Worm (Caenorhabditis elegans): ENCODE results near the gene M03F4.4.

Gene M03F4.4

ce11 chrX:4997548-4998087 is 40.4 kb upstream of the M03F4.4 start, which contains the start of gene ZC8.6 (continued):
- TF ChIP-seq zip-11 (GFP tag; IDR thresholded peaks at IDR 0.05), result no peak
- no peak for TF ChIP-seq F26F4.8 (GFP tag; conservative IDR thresholded peaks at IDR 0.05)
- peak; percentile 71 for TF ChIP-seq mep-1 (tag; optimal IDR thresholded peaks at IDR 0.05)
- peak; percentile 67 for TF ChIP-seq hlh-11 (tag; optimal IDR thresholded peaks at IDR 0.05)
- TF ChIP-seq pqm-1 (tag; optimal IDR thresholded peaks at IDR 0.05), result peak; percentile 3
- TF ChIP-seq nhr-11 (tag; optimal IDR thresholded peaks at IDR 0.05), result peak; percentile 20
- TF ChIP-seq F10B5.3 (tag; optimal IDR thresholded peaks at IDR 0.05), result no peak
- TF ChIP-seq lin-13 (GFP tag; optimal IDR thresholded peaks at IDR 0.05), result peak; percentile 46
- TF ChIP-seq ceh-62 (tag; optimal IDR thresholded peaks at IDR 0.05), result no peak
- peak in 1 of 2 experiments; percentile 27 for TF ChIP-seq hif-1 (tag; optimal IDR thresholded peaks at IDR 0.05)

ce11 chrX:4992523-4992922 is 35.3 kb upstream of the M03F4.4 start:
- TF ChIP-seq set-16 (GFP tag; IDR thresholded peaks at IDR 0.05), result peak; percentile 70
- 0 out of 2 replicates have a peak, but pooled peaks have one; percentile 11 for TF ChIP-seq php-3 (GFP tag; IDR thresholded peaks at IDR 0.05)
- peak; percentile 66; the same call in 1 of the 2 replicates for TF ChIP-seq egl-43 (GFP tag; IDR thresholded peaks at IDR 0.05)
- no peak for TF ChIP-seq nhr-76 (tag; optimal IDR thresholded peaks at IDR 0.05)
- no peak for TF ChIP-seq mxl-2 (GFP tag; conservative IDR thresholded peaks at IDR 0.05)

ce11 chrX:4987617-4988016 is 30.4 kb upstream of the M03F4.4 start:
- TF ChIP-seq set-16 (GFP tag; IDR thresholded peaks at IDR 0.05) (peak; percentile 64), zip-2 (tag; optimal IDR thresholded peaks at IDR 0.05) (no peak)

- TF ChIP-seq daf-8 (GFP tag; IDR thresholded peaks at IDR 0.05) (no peak), set-16 (GFP tag; IDR thresholded peaks at IDR 0.05) (peak; percentile 68), egl-43 (GFP tag; IDR thresholded peaks at IDR 0.05) (0 out of 2 replicates have a peak, but pooled peaks have one; percentile 38)
These were observed 29.1 kb upstream of the M03F4.4 start for ce11 chrX:4986354-4986753.

ce11 chrX:4982009-4982625 is 24.9 kb upstream of the M03F4.4 start:
- TF ChIP-seq F37D6.2 (tag; optimal IDR thresholded peaks at IDR 0.05), result peak; percentile 26
- peak; percentile 45 for TF ChIP-seq hmg-1.1 (GFP tag; IDR thresholded peaks at IDR 0.05)
- TF ChIP-seq mxl-3 (GFP tag; optimal IDR thresholded peaks at IDR 0.05), result no peak
- TF ChIP-seq hif-1 (tag; optimal IDR thresholded peaks at IDR 0.05), result peak in 1 of 2 experiments; percentile 26
- peak; percentile 20 for TF ChIP-seq ceh-28 (tag; optimal IDR thresholded peaks at IDR 0.05)
- TF ChIP-seq egl-43 (GFP tag; IDR thresholded peaks at IDR 0.05), result peak; percentile 74; the same call in 1 of the 2 replicates
- 0 out of 2 replicates have a peak, but pooled peaks have one; percentile 4 for TF ChIP-seq vab-7 (GFP tag; IDR thresholded peaks at IDR 0.05)
- peak in 1 of 2 experiments; percentile 50 for TF ChIP-seq lsy-2 (tag; optimal IDR thresholded peaks at IDR 0.05)
- peak; percentile 5 for TF ChIP-seq aha-1 (tag)
- TF ChIP-seq ctbp-1 (GFP tag; IDR thresholded peaks at IDR 0.05), result peak; percentile 86
- TF ChIP-seq nhr-11 (tag; optimal IDR thresholded peaks at IDR 0.05), result peak; percentile 50
- no peak for TF ChIP-seq gei-8 (GFP tag; optimal IDR thresholded peaks at IDR 0.05)
- TF ChIP-seq unc-62 (GFP tag; optimal IDR thresholded peaks at IDR 0.05 in 1 of 2), result peak in 1 of 2 experiments; percentile 55
- TF ChIP-seq unc-62 (tag; optimal IDR thresholded peaks at IDR 0.05), result no peak
- peak; percentile 88 for TF ChIP-seq set-16 (GFP tag; IDR thresholded peaks at IDR 0.05)
- TF ChIP-seq mdl-1 (tag; optimal IDR thresholded peaks at IDR 0.05), result peak in 1 of 2 experiments; percentile 27
- TF ChIP-seq mep-1 (tag; optimal IDR thresholded peaks at IDR 0.05), result peak; percentile 57
- no peak for TF ChIP-seq R02D3.7 (tag; optimal IDR thresholded peaks at IDR 0.05)
- TF ChIP-seq rbr-2 (tag; optimal IDR thresholded peaks at IDR 0.05), result peak; percentile 74
- peak; percentile 73 for TF ChIP-seq fkh-10 (GFP tag; optimal IDR thresholded peaks at IDR 0.05)
- TF ChIP-seq skn-1 (tag; optimal IDR thresholded peaks at IDR 0.05), result no peak

Measured in whole organism, L4 larva.